Worm (Caenorhabditis elegans): ENCODE results near the gene sri-63.

ce11 chrII:3244758-3245157 is 42.4 kb upstream of the sri-63 start:
- no peak for TF ChIP-seq W03F9.2 (tag; optimal IDR thresholded peaks at IDR 0.05)
- no peak for TF ChIP-seq him-1 (tag; optimal IDR thresholded peaks at IDR 0.05)
- TF ChIP-seq dao-5 (tag; optimal IDR thresholded peaks at IDR 0.05), result no peak

Data from whole organism, L4/young adult.